Fruit fly (Drosophila melanogaster): Measurements from ENCODE around the gene eIF2D.
A peak's percentile ranks its signal among the peaks of the same experiment; 100 is the strongest.

Gene eIF2D

DNA sequence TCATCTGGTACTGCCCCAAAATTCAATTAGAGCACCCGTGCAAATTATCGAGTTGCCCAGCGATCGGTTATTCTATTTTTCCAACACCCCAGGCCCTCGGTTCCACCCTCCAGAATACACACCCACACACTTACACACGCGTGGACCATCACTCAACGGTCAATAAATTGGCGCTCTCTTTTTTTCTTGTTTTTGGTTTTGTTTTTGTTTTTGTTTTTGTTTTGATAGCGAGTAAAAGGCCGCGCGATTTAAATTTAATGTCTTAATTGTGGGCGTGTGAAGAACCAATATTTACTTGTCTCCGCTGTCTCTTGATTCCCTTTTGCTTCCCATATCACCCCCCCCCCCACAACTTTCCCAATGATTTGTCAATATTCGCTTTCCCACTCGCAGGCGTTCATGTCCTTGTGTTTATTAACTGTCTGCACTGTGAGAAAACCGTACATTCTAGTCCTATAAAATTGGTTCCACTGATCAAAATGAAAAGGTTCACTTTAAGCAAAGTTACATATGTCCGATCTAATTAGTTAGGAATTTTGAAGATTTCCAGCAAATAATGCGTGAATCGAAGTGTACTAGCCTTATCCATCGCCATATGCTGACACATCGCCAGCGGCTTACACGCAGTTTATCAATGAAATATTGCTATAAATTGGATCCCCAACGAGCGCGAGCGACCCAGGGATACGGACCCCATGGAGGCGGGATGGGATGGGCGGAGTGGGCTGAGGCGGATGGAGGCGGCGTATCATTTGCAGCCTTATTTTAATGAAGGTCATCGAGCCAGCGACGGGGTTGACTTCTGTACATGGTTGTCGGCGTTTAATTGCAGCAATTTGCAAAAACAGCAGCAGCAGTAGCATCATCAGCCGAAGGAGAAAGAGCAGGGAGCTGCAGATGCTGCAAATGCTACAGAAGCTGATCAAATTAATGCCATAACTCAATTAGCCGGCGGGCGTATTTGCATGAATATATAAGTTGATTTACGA, 11.5 kb downstream of the eIF2D start:
- TF ChIP-seq dsx (GFP tag; optimal IDR thresholded peaks at IDR 0.05; ENCODE audit: poor library complexity, severe bottlenecking) (peak; percentile 5), CG6163 (GFP tag; IDR thresholded peaks at IDR 0.05) (peak; percentile 37; the same call in 1 of the 3 replicates), ss (GFP tag; optimal IDR thresholded peaks at IDR 0.05) (peak in 1 of 2 experiments; percentile 20), eg (GFP tag; IDR thresholded peaks at IDR 0.05) (no peak), Ets21C (GFP tag; optimal IDR thresholded peaks at IDR 0.05) (no peak), fd85E (GFP tag; optimal IDR thresholded peaks at IDR 0.05) (no peak), Sox102F (GFP tag; optimal IDR thresholded peaks at IDR 0.05) (no peak), CG9139 (GFP tag; optimal IDR thresholded peaks at IDR 0.05) (peak; percentile 29), CG32006 (GFP tag; optimal IDR thresholded peaks at IDR 0.05) (no peak), svp (GFP tag) (peak; percentile 92), Eip78C (GFP tag) (peak; percentile 53), Ets96B (tag; optimal IDR thresholded peaks at IDR 0.05) (peak; percentile 36), Eip75B (GFP tag; optimal IDR thresholded peaks at IDR 0.05) (no peak), CG10669 (GFP tag; optimal IDR thresholded peaks at IDR 0.05) (peak; percentile 68), esn (GFP tag; optimal IDR thresholded peaks at IDR 0.05) (no peak), acj6 (GFP tag; optimal IDR thresholded peaks at IDR 0.05) (no peak), fkh (GFP tag; optimal IDR thresholded peaks at IDR 0.05) (peak; percentile 32), CG6808 (GFP tag; optimal IDR thresholded peaks at IDR 0.05) (peak; percentile 29), Eip93F (GFP tag; optimal IDR thresholded peaks at IDR 0.05) (no peak), Sox14 (GFP tag; optimal IDR thresholded peaks at IDR 0.05) (no peak), CG3919 (GFP tag; optimal IDR thresholded peaks at IDR 0.05) (peak; percentile 29), CG31627 (GFP tag; optimal IDR thresholded peaks at IDR 0.05) (no peak), CG11902 (GFP tag; optimal IDR thresholded peaks at IDR 0.05) (no peak), CG8319 (GFP tag; optimal IDR thresholded peaks at IDR 0.05) (no peak), pdm3 (GFP tag; optimal IDR thresholded peaks at IDR 0.05) (no peak), CG7368 (GFP tag; optimal IDR thresholded peaks at IDR 0.05) (peak; percentile 14), Hr39 (GFP tag; optimal IDR thresholded peaks at IDR 0.05) (no peak), achi (GFP tag; optimal IDR thresholded peaks at IDR 0.05) (peak; percentile 8), Smox (GFP tag; optimal IDR thresholded peaks at IDR 0.05) (no peak), topi (GFP tag; optimal IDR thresholded peaks at IDR 0.05) (no peak)

- TF ChIP-seq pdm3 (GFP tag; optimal IDR thresholded peaks at IDR 0.05), result no peak
- TF ChIP-seq CG4318 (GFP tag; optimal IDR thresholded peaks at IDR 0.05), result no peak
- peak; percentile 28; the same call in 1 of the 2 replicates for TF ChIP-seq CG11294 (GFP tag; IDR thresholded peaks at IDR 0.05)
- TF ChIP-seq CG3032 (tag; optimal IDR thresholded peaks at IDR 0.05), result no peak
Observed at dm6 chr3R:29138961-29139527, 12.6 kb downstream of the eIF2D start.

DNA sequence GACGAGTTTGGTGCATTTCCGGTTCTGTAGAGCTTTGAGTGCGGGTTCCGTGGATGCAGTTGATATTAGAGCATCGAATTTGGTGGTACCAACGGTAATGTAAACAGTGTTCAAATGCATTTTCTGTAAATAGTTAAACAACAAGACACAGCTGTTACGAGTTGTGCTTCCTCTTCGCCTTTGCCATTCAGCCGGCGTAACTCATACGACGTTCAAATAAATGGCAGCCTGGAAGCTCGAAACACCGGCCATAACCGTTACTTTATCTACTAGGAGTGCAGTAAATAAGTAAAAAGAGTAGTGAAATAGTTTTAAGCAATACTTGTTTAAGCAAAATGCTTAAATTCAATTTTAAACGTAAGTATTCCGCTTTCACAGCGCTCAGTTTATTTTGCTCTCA, 13.2 kb downstream of the eIF2D start, which contains the start of the genes Alg13 and superdeath:
Gene Alg13 (minus strand): TSS at position 167 of the 400 bp plus-strand sequence.
Gene superdeath (plus strand): TSS at position 256 of the 400 bp plus-strand sequence.
- no peak for TF ChIP-seq achi (GFP tag; optimal IDR thresholded peaks at IDR 0.05)
- TF ChIP-seq CG11762 (GFP tag; optimal IDR thresholded peaks at IDR 0.05; ENCODE audit: insufficient read depth), result no peak
- no peak for TF ChIP-seq fd59A (GFP tag; optimal IDR thresholded peaks at IDR 0.05)
- TF ChIP-seq fkh (GFP tag; optimal IDR thresholded peaks at IDR 0.05), result peak; percentile 82
- TF ChIP-seq spab (GFP tag; optimal IDR thresholded peaks at IDR 0.05), result no peak
- no peak for TF ChIP-seq lz (GFP tag; optimal IDR thresholded peaks at IDR 0.05)
